Fruit fly (Drosophila melanogaster): ENCODE results near the gene Vha13.

Vha13 gene

DNA sequence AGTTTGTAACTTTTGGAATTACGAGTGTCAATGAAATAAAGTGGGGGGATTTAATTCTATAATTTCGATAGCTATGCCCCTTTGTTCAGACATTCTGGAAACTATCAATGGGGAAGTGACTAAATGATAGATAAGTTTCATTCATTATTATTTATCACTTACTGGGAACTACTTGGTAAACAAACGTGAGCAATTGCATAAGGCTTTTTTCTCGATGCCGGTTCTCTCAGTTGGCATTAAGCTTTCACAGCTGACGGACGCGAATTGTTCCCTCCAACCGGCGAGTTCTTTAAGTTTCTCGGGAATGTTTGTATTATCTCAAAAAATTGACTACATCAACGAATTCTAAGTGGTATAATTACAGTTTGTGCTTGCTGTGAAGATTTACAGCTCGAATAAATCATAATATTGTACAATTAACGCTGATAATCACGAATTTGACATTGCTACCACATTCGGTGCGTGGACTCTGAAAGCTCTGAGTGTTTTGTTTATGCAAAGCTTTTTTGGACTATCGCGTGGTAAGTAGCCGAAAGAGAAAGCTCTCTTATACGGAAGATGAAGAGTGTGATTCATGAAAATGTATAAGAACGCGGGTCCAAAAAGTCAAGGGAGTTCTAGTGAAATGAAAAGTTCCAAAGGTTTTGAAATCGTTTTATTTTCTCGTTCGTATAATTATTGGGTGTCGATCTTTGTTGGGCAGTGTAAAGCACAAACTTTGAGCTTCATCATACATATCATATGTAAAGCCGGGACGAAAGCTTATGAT lies 27.2 kb upstream of the Vha13 start, which contains the start of gene Naam (continued):
- TF ChIP-seq Bgb (GFP tag; IDR thresholded peaks at IDR 0.05; ENCODE audit: partially characterized antibody) (no peak), bsh (GFP tag; optimal IDR thresholded peaks at IDR 0.05) (peak in 1 of 2 experiments; percentile 81), CG7357 (GFP tag; IDR thresholded peaks at IDR 0.05) (0 out of 3 replicates have a peak, but pooled peaks have one; percentile 41), CG8478 (optimal IDR thresholded peaks at IDR 0.05) (no peak), CG17829 (tag; optimal IDR thresholded peaks at IDR 0.05) (peak; percentile 74), gt (GFP tag; IDR thresholded peaks at IDR 0.05) (no peak), CG4282 (GFP tag; optimal IDR thresholded peaks at IDR 0.05) (peak; percentile 69), CG31388 (GFP tag; optimal IDR thresholded peaks at IDR 0.05) (no peak), Ptx1 (GFP tag; IDR thresholded peaks at IDR 0.05) (peak; percentile 64), pita (GFP tag; optimal IDR thresholded peaks at IDR 0.05) (no peak), Oli (tag; optimal IDR thresholded peaks at IDR 0.05) (peak; percentile 72), PHDP (tag; optimal IDR thresholded peaks at IDR 0.05) (peak; percentile 89), trem (tag; optimal IDR thresholded peaks at IDR 0.05) (peak; percentile 35), CG4424 (GFP tag; optimal IDR thresholded peaks at IDR 0.05) (peak; percentile 69), CG16779 (GFP tag; IDR thresholded peaks at IDR 0.05) (peak; percentile 89), tap (tag; optimal IDR thresholded peaks at IDR 0.05) (peak; percentile 34), CG30403 (GFP tag; optimal IDR thresholded peaks at IDR 0.05) (peak; percentile 82), D (optimal IDR thresholded peaks at IDR 0.05) (no peak), D (GFP tag; optimal IDR thresholded peaks at IDR 0.05) (no peak), sob (GFP tag; IDR thresholded peaks at IDR 0.05) (peak; percentile 82), CG1233 (GFP tag; optimal IDR thresholded peaks at IDR 0.05) (peak; percentile 71), TFAM (GFP tag; optimal IDR thresholded peaks at IDR 0.05) (no peak), CG12219 (GFP tag; optimal IDR thresholded peaks at IDR 0.05) (peak; percentile 66), Abd-B (GFP tag; optimal IDR thresholded peaks at IDR 0.05) (no peak), Side (GFP tag; optimal IDR thresholded peaks at IDR 0.05) (peak; percentile 76), CG11085 (GFP tag; IDR thresholded peaks at IDR 0.05) (peak; percentile 62; the same call in 1 of the 2 replicates), Asciz (GFP tag; optimal IDR thresholded peaks at IDR 0.05) (peak; percentile 72), Opbp (GFP tag; IDR thresholded peaks at IDR 0.05; ENCODE audit: partially characterized antibody) (no peak), CG18262 (tag; optimal IDR thresholded peaks at IDR 0.05) (peak; percentile 69), Med (GFP tag) (peak; percentile 98), nom (GFP tag; optimal IDR thresholded peaks at IDR 0.05) (no peak), scrt (GFP tag; optimal IDR thresholded peaks at IDR 0.05) (peak; percentile 80), B-H2 (GFP tag; optimal IDR thresholded peaks at IDR 0.05) (peak; percentile 79), onecut (GFP tag; IDR thresholded peaks at IDR 0.05) (peak; percentile 60; the same call in 1 of the 2 replicates), Taf1 (GFP tag; IDR thresholded peaks at IDR 0.05) (peak; percentile 56), dimm (GFP tag; IDR thresholded peaks at IDR 0.05) (no peak), klu (GFP tag; IDR thresholded peaks at IDR 0.05) (no peak; the same call in 1 of the 2 replicates), shn (GFP tag; optimal IDR thresholded peaks at IDR 0.05) (peak; percentile 73), CTCF (GFP tag; optimal IDR thresholded peaks at IDR 0.05) (peak; percentile 32), CG3065 (GFP tag; optimal IDR thresholded peaks at IDR 0.05) (peak; percentile 56), Hmx (GFP tag; optimal IDR thresholded peaks at IDR 0.05) (peak; percentile 45), CG12744 (GFP tag; optimal IDR thresholded peaks at IDR 0.05) (peak; percentile 72), gsb (GFP tag; IDR thresholded peaks at IDR 0.05) (peak; percentile 38; the same call in 1 of the 2 replicates), oc (tag; optimal IDR thresholded peaks at IDR 0.05) (peak; percentile 65), CG43689 (GFP tag; IDR thresholded peaks at IDR 0.05) (no peak), CG6813 (GFP tag; optimal IDR thresholded peaks at IDR 0.05) (peak; percentile 86), CG8765 (GFP tag; IDR thresholded peaks at IDR 0.05) (0 out of 2 replicates have a peak, but pooled peaks have one; percentile 24), sug (tag; optimal IDR thresholded peaks at IDR 0.05) (peak; percentile 71), luna (GFP tag; optimal IDR thresholded peaks at IDR 0.05) (peak; percentile 25), CG1602 (GFP tag; optimal IDR thresholded peaks at IDR 0.05) (peak; percentile 41)
